Worm (Caenorhabditis elegans) whole organism, L3 larva: ENCODE measurements around the gene C08D8.7.

Source experiments
- R02D3.7 ChIP-seq: fragments of 150-350 bp; optimal IDR thresholded peaks from 2 replicates; lab custom pipeline; 2014; ENCODE audit warnings: missing biosample characterization, missing genetic modification characterization
- ZK546.5 ChIP-seq: sonication (generic microtip); optimal IDR thresholded peaks from 2 replicates; lab custom pipeline; 2017; ENCODE audit warnings: missing biosample characterization, missing genetic modification characterization
- aly-2 ChIP-seq: fragments of 150-350 bp; optimal IDR thresholded peaks from 2 replicates; lab custom pipeline; 2014; ENCODE audit warnings: missing biosample characterization, missing genetic modification characterization
- ama-1 ChIP-seq: fragments of 150-350 bp; optimal IDR thresholded peaks from 2 replicates; lab custom pipeline; 2018
- ceh-16 ChIP-seq: sonication (generic microtip); optimal IDR thresholded peaks from 2 replicates; lab custom pipeline; 2017; ENCODE audit warnings: missing biosample characterization, missing genetic modification characterization
- ceh-82 ChIP-seq: fragments of 150-350 bp; optimal IDR thresholded peaks from 2 replicates; lab custom pipeline; 2014; ENCODE audit warnings: missing biosample characterization, missing genetic modification characterization
- ceh-9 ChIP-seq: sonication (generic microtip); optimal IDR thresholded peaks from 2 replicates; lab custom pipeline; 2018; ENCODE audit warnings: missing biosample characterization, missing genetic modification characterization
- egl-27 ChIP-seq: sonication (generic microtip); optimal IDR thresholded peaks from 4 replicates; lab custom pipeline; 2017; ENCODE audit warnings: missing biosample characterization, missing genetic modification reagents, missing genetic modification characterization
- egl-5 ChIP-seq: fragments of 150-350 bp; optimal IDR thresholded peaks from 2 replicates; lab custom pipeline; 2017; ENCODE audit warnings: missing biosample characterization, missing genetic modification reagents, missing genetic modification characterization, inconsistent platforms
- elt-1 ChIP-seq: fragments of 150-350 bp; optimal IDR thresholded peaks from 2 replicates; lab custom pipeline; 2014; ENCODE audit warnings: missing biosample characterization, missing genetic modification characterization
- elt-2 ChIP-seq: sonication (generic microtip); optimal IDR thresholded peaks from 2 replicates; lab custom pipeline; 2016; ENCODE audit warnings: missing genetic modification reagents, mild to moderate bottlenecking, missing genetic modification characterization, missing compliant biosample characterization
- elt-3 ChIP-seq, 3 experiments: fragments of 150-350 bp in 1 of 3; sonication (generic microtip) in 2 of 3; optimal IDR thresholded peaks; 2 replicates in 2 of 3; 4 replicates in 1 of 3; lab custom pipeline; 2014 to 2017; ENCODE audit warnings: missing biosample characterization in 3 of 3, missing genetic modification characterization in 3 of 3
- fkh-10 ChIP-seq: sonication (generic microtip); optimal IDR thresholded peaks from 2 replicates; lab custom pipeline; 2017; ENCODE audit warnings: missing biosample characterization, missing genetic modification reagents, missing genetic modification characterization
- fkh-2 ChIP-seq: fragments of 150-350 bp; optimal IDR thresholded peaks from 2 replicates; lab custom pipeline; 2014; ENCODE audit warnings: missing biosample characterization, missing genetic modification reagents, missing genetic modification characterization
- lin-15B ChIP-seq: fragments of 150-350 bp; optimal IDR thresholded peaks from 2 replicates; lab custom pipeline; 2014; ENCODE audit warnings: missing biosample characterization, missing genetic modification characterization
- lin-39 ChIP-seq: fragments of 150-350 bp; optimal IDR thresholded peaks from 2 replicates; lab custom pipeline; 2018; ENCODE audit warnings: missing biosample characterization, missing genetic modification reagents, missing genetic modification characterization
- mdl-1 ChIP-seq: fragments of 150-350 bp; optimal IDR thresholded peaks from 2 replicates; lab custom pipeline; 2014; ENCODE audit warnings: missing biosample characterization, missing genetic modification characterization
- mml-1 ChIP-seq: fragments of 150-350 bp; sonication (generic microtip); optimal IDR thresholded peaks from 3 replicates; lab custom pipeline; 2014; ENCODE audit warnings: missing biosample characterization, missing genetic modification characterization
- nfya-1 ChIP-seq: sonication (generic microtip); optimal IDR thresholded peaks from 2 replicates; lab custom pipeline; 2017; ENCODE audit warnings: missing genetic modification characterization, mild to moderate bottlenecking, missing compliant biosample characterization, antibody characterized with exemption, moderate library complexity; ENCODE audit not compliant: insufficient read depth
- nhr-11 ChIP-seq: fragments of 150-350 bp; optimal IDR thresholded peaks from 2 replicates; lab custom pipeline; 2014; ENCODE audit warnings: missing biosample characterization, missing genetic modification characterization
- nhr-23 ChIP-seq: fragments of 150-350 bp; optimal IDR thresholded peaks from 2 replicates; lab custom pipeline; 2014; ENCODE audit warnings: missing biosample characterization, missing genetic modification reagents, missing genetic modification characterization
- nhr-25 ChIP-seq: sonication (generic microtip); optimal IDR thresholded peaks from 2 replicates; lab custom pipeline; 2017; ENCODE audit warnings: missing biosample characterization, missing genetic modification characterization
- nhr-28 ChIP-seq: fragments of 150-350 bp; optimal IDR thresholded peaks from 2 replicates; lab custom pipeline; 2014; ENCODE audit warnings: missing biosample characterization, missing genetic modification characterization
- nhr-67 ChIP-seq: fragments of 150-350 bp; optimal IDR thresholded peaks from 2 replicates; lab custom pipeline; 2014; ENCODE audit warnings: missing biosample characterization, missing genetic modification characterization
- nhr-76 ChIP-seq: fragments of 150-350 bp; sonication (generic microtip); optimal IDR thresholded peaks from 5 replicates; lab custom pipeline; 2014; ENCODE audit warnings: missing biosample characterization, missing genetic modification characterization
- nhr-77 ChIP-seq: fragments of 150-350 bp; optimal IDR thresholded peaks from 2 replicates; lab custom pipeline; 2014; ENCODE audit warnings: missing biosample characterization, missing genetic modification characterization
- sea-2 ChIP-seq: fragments of 150-350 bp; sonication (generic microtip); optimal IDR thresholded peaks from 4 replicates; lab custom pipeline; 2014; ENCODE audit warnings: missing biosample characterization, missing genetic modification reagents, missing genetic modification characterization
- tbx-2 ChIP-seq: sonication (generic microtip); optimal IDR thresholded peaks from 2 replicates; lab custom pipeline; 2016; ENCODE audit warnings: mild to moderate bottlenecking, missing genetic modification characterization, missing compliant biosample characterization
- unc-39 ChIP-seq: sonication (generic microtip); optimal IDR thresholded peaks from 4 replicates; lab custom pipeline; 2017; ENCODE audit warnings: missing biosample characterization, missing genetic modification characterization
- unc-62 ChIP-seq: fragments of 150-350 bp; sonication (generic microtip); optimal IDR thresholded peaks from 4 replicates; lab custom pipeline; 2014; ENCODE audit warnings: missing biosample characterization, missing genetic modification reagents, missing genetic modification characterization
- zag-1 ChIP-seq: fragments of 150-350 bp; optimal IDR thresholded peaks from 2 replicates; lab custom pipeline; 2014; ENCODE audit warnings: missing biosample characterization, missing genetic modification characterization
- ztf-11 ChIP-seq: fragments of 150-350 bp; optimal IDR thresholded peaks from 2 replicates; lab custom pipeline; 2014; ENCODE audit warnings: missing biosample characterization, missing genetic modification characterization
- ztf-4 ChIP-seq: fragments of 150-350 bp; optimal IDR thresholded peaks from 2 replicates; lab custom pipeline; 2014; ENCODE audit warnings: missing biosample characterization, missing genetic modification characterization

Gene C08D8.7

ce11 chrV:8359792-8360191 lies 18.8 kb downstream of the C08D8.7 start, which contains the start of gene F38E1.6:
Gene F38E1.6, plus strand, starts transcription at chrV:8360092.
- TF ChIP-seq mdl-1 (tag; lab: Kevin White, UChicago) (no peak), aly-2 (tag; lab: Kevin White, UChicago) (no peak), mml-1 (tag; lab: Kevin White, UChicago) (no peak), lin-39 (tag; lab: Kevin White, UChicago) (no peak), nhr-28 (tag; lab: Kevin White, UChicago) (no peak), fkh-2 (tag; lab: Kevin White, UChicago) (no peak), nhr-76 (no peak), unc-39 (no peak), elt-3 (tag; optimal IDR thresholded peaks at IDR 0.05; lab: Kevin White, UChicago) (no peak), nhr-77 (no peak), ama-1 (lab: Kevin White, UChicago) (no peak), nhr-23 (tag; lab: Kevin White, UChicago) (no peak), ztf-11 (tag; lab: Kevin White, UChicago) (no peak), tbx-2 (tag; lab: Kevin White, UChicago) (no peak), lin-15B (tag; lab: Kevin White, UChicago) (no peak)

DNA sequence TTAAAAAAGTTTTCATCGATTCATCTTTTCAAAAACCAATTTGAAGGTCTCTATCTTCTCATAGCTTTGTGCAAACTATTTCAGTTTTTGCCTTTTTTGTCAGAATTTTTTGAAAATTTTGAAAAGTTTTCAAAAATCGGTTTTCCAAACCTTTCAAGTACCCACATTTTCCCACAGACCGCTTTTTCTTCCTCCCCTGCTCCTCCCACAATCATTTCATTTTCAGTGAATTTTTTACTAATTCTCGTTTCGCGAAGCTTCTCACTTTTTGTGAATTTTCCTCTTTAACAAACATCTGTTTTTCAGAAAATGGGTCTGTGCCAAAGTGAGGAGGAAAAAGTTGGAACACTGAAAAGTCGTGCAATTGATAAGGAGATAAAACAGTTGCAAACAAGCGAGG lies 29.7 kb downstream of the C08D8.7 start, which contains the start of gene gpa-2:
gpa-2 (plus strand) TSS at position 301 of the 400 bp plus-strand sequence.
- TF ChIP-seq egl-27 (tag; lab: Kevin White, UChicago): no peak

ce11 chrV:8375419-8375818 lies 34.4 kb downstream of the C08D8.7 start, which contains the start of gene F38E1.10:
Gene F38E1.10, minus strand, starts transcription at chrV:8375519.
- TF ChIP-seq elt-2 (tag; lab: Kevin White, UChicago) (no peak), nhr-11 (tag; lab: Kevin White, UChicago) (no peak)

- TF ChIP-seq ztf-4 (tag; lab: Kevin White, UChicago) (no peak), ceh-82 (tag; lab: Kevin White, UChicago) (no peak), ztf-11 (tag; lab: Kevin White, UChicago) (no peak), egl-5 (tag; lab: Kevin White, UChicago) (no peak), sea-2 (GFP tag; lab: Kevin White, UChicago) (no peak), R02D3.7 (tag; lab: Kevin White, UChicago) (no peak), fkh-10 (GFP tag; lab: Kevin White, UChicago) (no peak), elt-1 (tag; lab: Kevin White, UChicago) (no peak), nfya-1 (tag; lab: Kevin White, UChicago) (no peak), ceh-16 (tag; lab: Kevin White, UChicago) (no peak), mml-1 (tag; lab: Kevin White, UChicago) (no peak), mdl-1 (tag; lab: Kevin White, UChicago) (no peak), lin-15B (tag; lab: Kevin White, UChicago) (no peak), unc-62 (GFP tag; lab: Kevin White, UChicago) (no peak), lin-39 (tag; lab: Kevin White, UChicago) (no peak), tbx-2 (tag; lab: Kevin White, UChicago) (no peak), nhr-76 (no peak), zag-1 (tag; lab: Kevin White, UChicago) (no peak), ZK546.5 (no peak)
Observed at ce11 chrV:8375849-8376248, 34.8 kb downstream of the C08D8.7 start, which contains the start of gene F38E1.3. Gene F38E1.3, plus strand, starts transcription at chrV:8376149.

ce11 chrV:8379206-8379605 lies 38.2 kb downstream of the C08D8.7 start, which contains the start of gene F52E1.5:
Gene F52E1.5, plus strand, starts transcription at chrV:8379506.
- TF ChIP-seq nhr-11 (tag; lab: Kevin White, UChicago) (no peak), R02D3.7 (tag; lab: Kevin White, UChicago) (no peak), nhr-67 (tag; lab: Kevin White, UChicago) (no peak)

DNA sequence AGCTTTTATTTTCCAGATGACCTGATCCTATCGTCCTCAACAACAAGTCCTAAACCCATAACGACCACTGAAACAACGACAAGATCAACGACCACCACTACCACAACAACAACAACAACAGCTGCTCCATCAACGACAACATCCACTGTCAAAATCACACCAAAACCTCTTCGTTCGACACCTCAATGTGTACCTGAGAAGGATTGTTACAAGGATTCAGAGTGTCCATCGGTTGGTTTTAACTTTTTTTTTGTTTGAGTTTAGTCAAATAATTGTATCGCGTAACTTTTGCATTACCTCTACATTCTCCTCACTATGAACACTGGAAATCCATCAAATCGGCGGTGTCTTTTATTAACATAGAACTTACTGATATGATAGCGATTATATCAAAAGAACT lies 39.1 kb downstream of the C08D8.7 start:
- TF ChIP-seq ztf-4 (tag; lab: Kevin White, UChicago): no peak
- no peak for TF ChIP-seq fkh-10 (GFP tag; lab: Kevin White, UChicago)
- TF ChIP-seq ceh-16 (tag; lab: Kevin White, UChicago): no peak
- TF ChIP-seq nfya-1 (tag; lab: Kevin White, UChicago): no peak
- no peak for TF ChIP-seq nhr-25
- TF ChIP-seq ceh-9 (tag; lab: Kevin White, UChicago): no peak
- TF ChIP-seq zag-1 (tag; lab: Kevin White, UChicago): no peak
- no peak for TF ChIP-seq egl-5 (tag; lab: Kevin White, UChicago)
